Fruit fly (Drosophila melanogaster) whole organism, wandering third instar larva: ENCODE results near the gene CG9698.

Experiments
- Abd-B ChIP-seq: fragments of >200 bp; optimal IDR thresholded peaks from 2 replicates; lab custom pipeline; 2017; ENCODE audit warnings: missing biosample characterization, missing genetic modification characterization
- CG32264 ChIP-seq: fragments of 200-800 bp; sonication (Bioruptor generic); optimal IDR thresholded peaks from 2 replicates; lab custom pipeline; 2016; ENCODE audit warnings: missing biosample characterization, missing genetic modification characterization
- CG9705 ChIP-seq: fragments of 200-800 bp; sonication (Bioruptor generic); optimal IDR thresholded peaks from 2 replicates; lab custom pipeline; 2018; ENCODE audit warnings: missing biosample characterization, mild to moderate bottlenecking, missing genetic modification characterization
- CrebA ChIP-seq: fragments of 200-800 bp; sonication (Bioruptor generic); optimal IDR thresholded peaks from 2 replicates; lab custom pipeline; 2016; ENCODE audit warnings: missing biosample characterization, mild to moderate bottlenecking, missing genetic modification characterization, borderline replicate concordance
- Dfd ChIP-seq: fragments of >200 bp; optimal IDR thresholded peaks from 2 replicates; lab custom pipeline; 2017; ENCODE audit warnings: missing biosample characterization, missing genetic modification characterization
- Dif ChIP-seq: fragments of 200-275, 200-300 bp; sonication (Bioruptor generic); optimal IDR thresholded peaks from 2 replicates; lab custom pipeline; 2018; ENCODE audit warnings: missing biosample characterization, missing genetic modification characterization; ENCODE audit not compliant: partially characterized antibody
- Hnf4 ChIP-seq: fragments of 200-800 bp; sonication (Bioruptor generic); optimal IDR thresholded peaks from 2 replicates; lab custom pipeline; 2016; ENCODE audit warnings: missing biosample characterization, mild to moderate bottlenecking, missing genetic modification characterization
- Hr78 ChIP-seq: fragments of >200 bp; optimal IDR thresholded peaks from 2 replicates; lab custom pipeline; 2017; ENCODE audit warnings: missing biosample characterization, missing genetic modification characterization
- Hr83 ChIP-seq: fragments of 200-300 bp; sonication (Bioruptor generic); optimal IDR thresholded peaks from 2 replicates; lab custom pipeline; 2016; ENCODE audit warnings: missing biosample characterization, mild to moderate bottlenecking, missing genetic modification characterization, moderate library complexity; ENCODE audit not compliant: poor library complexity, severe bottlenecking
- Jra ChIP-seq: sonication (Bioruptor generic); optimal IDR thresholded peaks from 2 replicates; lab custom pipeline; 2016; ENCODE audit warnings: missing biosample characterization, missing genetic modification characterization
- Myc ChIP-seq: fragments of >200 bp; optimal IDR thresholded peaks from 2 replicates; lab custom pipeline; 2017
- N ChIP-seq: fragments of >200 bp; optimal IDR thresholded peaks from 2 replicates; lab custom pipeline; 2018; ENCODE audit warnings: missing biosample characterization, missing external identifiers, missing genetic modification characterization
- Rel ChIP-seq, 2 experiments: fragments of 200-800 bp; sonication (Bioruptor generic) in 1 of 2; optimal IDR thresholded peaks; 2 replicates in 1 of 2; 3 replicates in 1 of 2; lab custom pipeline; 2016 to 2019; ENCODE audit warnings: mild to moderate bottlenecking in 2 of 2, missing biosample characterization in 2 of 2, missing genetic modification characterization in 2 of 2, moderate library complexity in 1 of 2
- Sp1 ChIP-seq: fragments of 200-800 bp; sonication (Bioruptor generic); optimal IDR thresholded peaks from 3 replicates; lab custom pipeline; 2019; ENCODE audit warnings: missing biosample characterization, mild to moderate bottlenecking, missing genetic modification characterization, moderate library complexity
- Vsx2 ChIP-seq: fragments of 200-300, 225-300 bp; sonication (Bioruptor generic); optimal IDR thresholded peaks from 2 replicates; lab custom pipeline; 2018; ENCODE audit warnings: missing biosample characterization, missing genetic modification characterization; ENCODE audit not compliant: partially characterized antibody
- br ChIP-seq: fragments of 200-800 bp; sonication (Bioruptor generic); optimal IDR thresholded peaks from 2 replicates; lab custom pipeline; 2016; ENCODE audit warnings: missing biosample characterization, missing genetic modification characterization
- dl ChIP-seq, 2 experiments: fragments of 175-275, 200-275 bp in 1 of 2; fragments of 200-275 bp in 1 of 2; sonication (Bioruptor generic); optimal IDR thresholded peaks; lab custom pipeline; 2018; ENCODE audit warnings: mild to moderate bottlenecking in 2 of 2, missing biosample characterization in 2 of 2, missing genetic modification characterization in 2 of 2, moderate library complexity in 2 of 2; ENCODE audit not compliant: partially characterized antibody in 2 of 2, insufficient read depth in 1 of 2
- dmrt93B ChIP-seq: fragments of 200-800 bp; sonication (Bioruptor generic); optimal IDR thresholded peaks from 2 replicates; lab custom pipeline; 2018; ENCODE audit warnings: missing biosample characterization, mild to moderate bottlenecking, missing genetic modification characterization
- dsf ChIP-seq: sonication (Bioruptor generic); optimal IDR thresholded peaks from 2 replicates; lab custom pipeline; 2016; ENCODE audit warnings: missing biosample characterization, missing genetic modification characterization, borderline replicate concordance
- ey ChIP-seq: fragments of 200-800 bp; sonication (Bioruptor generic); optimal IDR thresholded peaks from 2 replicates; lab custom pipeline; 2016; ENCODE audit warnings: missing biosample characterization, missing genetic modification characterization
- foxo ChIP-seq, 2 experiments: fragments of 200-800 bp; sonication (Bioruptor generic); optimal IDR thresholded peaks; 2 replicates in 1 of 2; 3 replicates in 1 of 2; lab custom pipeline; 2016 to 2017; ENCODE audit warnings: missing biosample characterization in 2 of 2, missing genetic modification characterization in 2 of 2
- fru ChIP-seq: fragments of 200-800 bp; sonication (Bioruptor generic); optimal IDR thresholded peaks from 3 replicates; lab custom pipeline; 2016; ENCODE audit warnings: missing biosample characterization, mild to moderate bottlenecking, missing genetic modification characterization
- h ChIP-seq: fragments of 200-800 bp; sonication (Bioruptor generic); optimal IDR thresholded peaks from 3 replicates; lab custom pipeline; 2016; ENCODE audit warnings: missing biosample characterization, mild to moderate bottlenecking, missing genetic modification characterization
- jim ChIP-seq: fragments of 175-275, 200-325 bp; sonication (Bioruptor generic); optimal IDR thresholded peaks from 2 replicates; lab custom pipeline; 2016; ENCODE audit warnings: missing biosample characterization, mild to moderate bottlenecking, missing genetic modification characterization
- lola ChIP-seq: fragments of >200 bp; optimal IDR thresholded peaks from 2 replicates; lab custom pipeline; 2017; ENCODE audit warnings: missing biosample characterization, missing genetic modification characterization
- pan ChIP-seq: fragments of >200 bp; optimal IDR thresholded peaks from 2 replicates; lab custom pipeline; 2017
- psq ChIP-seq: fragments of 200-800 bp; sonication (Bioruptor generic); optimal IDR thresholded peaks from 3 replicates; lab custom pipeline; 2017; ENCODE audit warnings: missing biosample characterization, mild to moderate bottlenecking, missing genetic modification characterization, moderate library complexity
- rgr ChIP-seq: fragments of 200-800 bp; sonication (Bioruptor generic); optimal IDR thresholded peaks from 3 replicates; lab custom pipeline; 2016; ENCODE audit warnings: missing biosample characterization, mild to moderate bottlenecking, missing genetic modification characterization
- sage ChIP-seq: fragments of 200-800 bp; sonication (Bioruptor generic); optimal IDR thresholded peaks from 2 replicates; lab custom pipeline; 2016; ENCODE audit warnings: missing biosample characterization, mild to moderate bottlenecking, missing genetic modification characterization
- sv ChIP-seq: fragments of 200-800 bp; sonication (Bioruptor generic); optimal IDR thresholded peaks from 3 replicates; lab custom pipeline; 2016; ENCODE audit warnings: missing biosample characterization, missing genetic modification characterization
- tai ChIP-seq: sonication (Bioruptor generic); optimal IDR thresholded peaks from 2 replicates; lab custom pipeline; 2016; ENCODE audit warnings: missing biosample characterization, missing genetic modification characterization
- usp ChIP-seq: fragments of >200 bp; optimal IDR thresholded peaks from 2 replicates; lab custom pipeline; 2017; ENCODE audit warnings: missing biosample characterization, missing genetic modification characterization

The CG9698 gene

DNA sequence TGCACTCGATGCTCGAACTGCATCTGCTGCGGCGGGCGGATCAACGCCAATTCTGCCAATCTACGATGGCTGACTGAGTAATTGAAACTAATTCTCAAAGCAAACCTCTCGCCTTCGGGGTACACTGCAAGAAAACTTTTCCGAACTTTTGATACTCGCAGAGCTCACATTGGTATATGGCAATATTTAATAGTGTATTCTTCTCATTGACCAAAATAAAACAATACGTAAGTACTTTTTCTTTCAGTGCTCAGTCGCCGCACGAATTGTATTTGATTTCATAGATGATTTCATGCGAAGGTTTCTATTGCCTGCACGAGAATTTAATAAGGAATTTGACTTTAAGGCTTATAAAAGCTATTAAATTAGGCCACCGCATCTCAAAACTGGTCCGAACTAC, 11.1 kb downstream of the CG9698 start:
- no peak for TF ChIP-seq Jra

DNA sequence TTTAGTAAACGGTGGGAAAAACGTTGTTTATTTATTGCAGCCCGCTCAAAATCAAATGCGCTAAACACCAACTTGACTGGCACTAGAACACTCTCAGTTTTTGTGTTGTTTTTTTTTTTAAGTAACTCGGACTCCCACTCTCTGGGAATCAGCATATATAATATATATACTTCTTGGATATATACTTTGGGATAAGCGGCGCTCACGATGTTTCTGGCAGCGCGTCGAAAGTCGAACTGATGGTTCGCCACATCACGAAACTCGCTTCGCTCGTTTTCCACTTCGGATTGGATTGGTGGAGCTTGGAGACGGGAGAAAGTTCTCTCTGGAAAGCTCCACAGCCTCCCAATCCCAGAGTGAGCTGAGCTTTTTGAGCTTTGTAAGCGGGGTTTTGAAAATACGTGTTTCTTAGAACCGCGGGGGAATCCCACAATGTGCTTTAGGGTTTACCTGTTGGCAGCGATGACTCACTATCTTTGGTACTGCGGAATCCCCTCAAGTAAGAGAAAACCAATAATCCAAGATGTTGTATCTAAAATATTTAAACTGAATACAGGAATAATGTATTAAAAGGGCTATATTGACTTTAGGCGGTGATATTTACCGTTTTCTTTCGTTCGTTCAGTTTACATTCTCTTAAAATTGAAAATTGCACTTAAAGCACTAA, 12.4 kb downstream of the CG9698 start, which contains the start of gene jdp:
Gene jdp (minus strand): TSS at position 239 of the 667 bp plus-strand sequence.
- TF ChIP-seq sage (no peak), Hr78 (GFP tag; lab: Kevin White, UChicago) (no peak), CG32264 (no peak), usp (GFP tag; lab: Kevin White, UChicago) (no peak), CG9705 (GFP tag; lab: Kevin White, UChicago) (no peak), psq (GFP tag; lab: Kevin White, UChicago) (no peak), dl (GFP tag; optimal IDR thresholded peaks at IDR 0.05; lab: Kevin White, UChicago; ENCODE audit: insufficient read depth in 1 of 2, partially characterized antibody in 2 of 2) (no peak), dmrt93B (GFP tag; lab: Kevin White, UChicago) (no peak), h (no peak), rgr (GFP tag; lab: Kevin White, UChicago) (no peak), dsf (GFP tag; lab: Kevin White, UChicago) (no peak), Rel (GFP tag; optimal IDR thresholded peaks at IDR 0.05; lab: Kevin White, UChicago) (peak; percentile 45), Rel (tag; optimal IDR thresholded peaks at IDR 0.05; lab: Kevin White, UChicago) (peak; percentile 99), Hnf4 (peak; percentile 0), Dif (GFP tag; lab: Kevin White, UChicago) (no peak), ey (no peak), Jra (no peak), jim (GFP tag; lab: Kevin White, UChicago) (peak; percentile 42), sv (GFP tag; lab: Kevin White, UChicago) (no peak), br (GFP tag; lab: Kevin White, UChicago) (no peak), foxo (GFP tag; optimal IDR thresholded peaks at IDR 0.05; lab: Kevin White, UChicago) (no peak), lola (GFP tag; lab: Kevin White, UChicago) (no peak), Abd-B (GFP tag; lab: Kevin White, UChicago) (no peak), fru (GFP tag; lab: Kevin White, UChicago) (no peak)

DNA sequence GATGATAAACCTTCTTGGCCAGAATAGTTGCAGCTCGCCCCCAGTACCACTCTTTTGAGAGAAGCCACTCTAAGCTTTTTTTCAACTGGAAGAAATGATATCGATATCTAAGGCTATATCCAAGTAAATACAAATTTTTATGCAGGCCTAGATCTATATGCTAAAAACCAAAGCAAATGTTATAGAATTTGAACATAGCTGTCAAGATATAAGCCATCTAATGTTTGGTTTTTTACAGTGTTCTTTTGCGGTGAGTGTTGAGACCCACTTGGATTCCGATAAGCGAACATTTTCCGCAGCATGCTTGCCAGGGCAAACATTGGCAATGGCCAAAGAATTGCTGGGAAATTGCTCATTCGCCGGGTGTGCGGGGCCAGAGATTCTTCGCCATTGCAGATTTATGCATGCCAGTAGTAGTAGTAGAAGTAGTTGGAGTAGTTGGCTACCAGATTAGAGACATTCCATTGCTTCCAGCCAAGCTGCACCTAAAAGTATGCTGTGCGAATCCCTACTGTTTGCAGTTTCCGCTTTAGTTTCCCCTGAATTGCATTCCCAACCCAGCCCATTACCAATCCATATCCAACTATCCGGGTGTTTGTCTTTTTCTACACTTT, 14.2 kb downstream of the CG9698 start:
- no peak for TF ChIP-seq Sp1 (GFP tag; lab: Kevin White, UChicago)
- no peak for TF ChIP-seq dl (GFP tag; optimal IDR thresholded peaks at IDR 0.05; lab: Kevin White, UChicago; ENCODE audit: insufficient read depth in 1 of 2, partially characterized antibody in 2 of 2)
- peak; percentile 67 for TF ChIP-seq N
- no peak for TF ChIP-seq Hnf4
- peak; percentile 85 for TF ChIP-seq lola (GFP tag; lab: Kevin White, UChicago)
- TF ChIP-seq jim (GFP tag; lab: Kevin White, UChicago): no peak
- TF ChIP-seq Hr83 (GFP tag; lab: Kevin White, UChicago): no peak
- no peak for TF ChIP-seq ey
- no peak for TF ChIP-seq rgr (GFP tag; lab: Kevin White, UChicago)
- TF ChIP-seq br (GFP tag; lab: Kevin White, UChicago): no peak
- no peak for TF ChIP-seq Dif (GFP tag; lab: Kevin White, UChicago)
- TF ChIP-seq Myc (lab: Kevin White, UChicago): peak; percentile 23
- TF ChIP-seq Abd-B (GFP tag; lab: Kevin White, UChicago): peak; percentile 36
- no peak for TF ChIP-seq h
- no peak for TF ChIP-seq tai (GFP tag; lab: Kevin White, UChicago)
- no peak for TF ChIP-seq CrebA

DNA sequence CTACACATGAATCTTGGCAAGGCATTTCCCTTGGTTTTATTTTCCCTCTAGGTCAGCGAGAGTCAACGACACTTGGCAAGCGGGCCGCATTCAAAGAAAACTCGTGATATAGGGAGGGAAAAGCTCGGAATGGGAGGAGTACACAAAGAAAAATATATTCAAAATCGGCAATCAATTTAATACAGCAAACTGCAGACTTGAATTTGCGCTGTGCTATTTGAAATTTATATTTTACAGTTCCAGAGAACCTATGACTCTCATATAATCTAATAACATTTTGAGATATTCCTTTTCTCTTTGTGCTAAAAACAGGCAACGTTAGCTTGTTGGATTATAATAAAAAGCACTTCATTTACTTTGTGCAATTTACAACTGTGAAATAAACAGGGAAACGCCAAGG, 15.0 kb downstream of the CG9698 start:
- TF ChIP-seq Myc (lab: Kevin White, UChicago) (no peak), psq (GFP tag; lab: Kevin White, UChicago) (no peak), CrebA (no peak), ey (no peak), Abd-B (GFP tag; lab: Kevin White, UChicago) (no peak), pan (lab: Kevin White, UChicago) (no peak), Hr78 (GFP tag; lab: Kevin White, UChicago) (no peak), fru (GFP tag; lab: Kevin White, UChicago) (no peak), tai (GFP tag; lab: Kevin White, UChicago) (no peak), Dfd (GFP tag; lab: Kevin White, UChicago) (no peak), Vsx2 (GFP tag; lab: Kevin White, UChicago) (no peak)
